Worm (Caenorhabditis elegans): ENCODE results near the gene F59A6.13.

The F59A6.13 gene

ce11 chrII:5066967-5067366, 44.4 kb downstream of the F59A6.13 start:
- no peak for TF ChIP-seq lin-11 (tag; optimal IDR thresholded peaks at IDR 0.05)
- no peak for TF ChIP-seq aly-2 (tag; optimal IDR thresholded peaks at IDR 0.05)
- no peak for TF ChIP-seq mab-5 (tag; optimal IDR thresholded peaks at IDR 0.05)
- TF ChIP-seq ztf-11 (tag; optimal IDR thresholded peaks at IDR 0.05) = no peak
- TF ChIP-seq skn-1 (tag; optimal IDR thresholded peaks at IDR 0.05) = no peak
- TF ChIP-seq lsy-2 (tag; optimal IDR thresholded peaks at IDR 0.05) = no peak
- no peak for TF ChIP-seq ama-1 (optimal IDR thresholded peaks at IDR 0.05)
- no peak for TF ChIP-seq lin-13 (GFP tag; optimal IDR thresholded peaks at IDR 0.05)
- no peak for TF ChIP-seq elt-3 (tag; optimal IDR thresholded peaks at IDR 0.05)
- TF ChIP-seq Y55F3AM.14 (GFP tag; optimal IDR thresholded peaks at IDR 0.05) = no peak
- no peak for TF ChIP-seq ztf-4 (tag; optimal IDR thresholded peaks at IDR 0.05)

- TF ChIP-seq egl-27 (tag; optimal IDR thresholded peaks at IDR 0.05) (no peak), snpc-4 (tag; optimal IDR thresholded peaks at IDR 0.05) (no peak), fos-1 (tag; optimal IDR thresholded peaks at IDR 0.05) (no peak), Y55F3AM.14 (GFP tag; optimal IDR thresholded peaks at IDR 0.05) (no peak), lin-39 (tag; optimal IDR thresholded peaks at IDR 0.05) (no peak), ama-1 (optimal IDR thresholded peaks at IDR 0.05) (no peak), nhr-77 (tag; optimal IDR thresholded peaks at IDR 0.05) (no peak), ztf-1 (GFP tag; conservative IDR thresholded peaks at IDR 0.05) (no peak), ztf-4 (tag; optimal IDR thresholded peaks at IDR 0.05) (no peak), nhr-23 (tag; optimal IDR thresholded peaks at IDR 0.05) (no peak), aly-2 (tag; optimal IDR thresholded peaks at IDR 0.05) (no peak), F13H6.1 (tag; optimal IDR thresholded peaks at IDR 0.05) (no peak), nhr-237 (tag; optimal IDR thresholded peaks at IDR 0.05) (no peak), blmp-1 (tag; optimal IDR thresholded peaks at IDR 0.05; ENCODE audit: insufficient read depth) (no peak), dmd-4 (tag; optimal IDR thresholded peaks at IDR 0.05) (no peak), nhr-11 (tag; optimal IDR thresholded peaks at IDR 0.05) (no peak), elt-1 (tag; optimal IDR thresholded peaks at IDR 0.05) (no peak)
Observed at ce11 chrII:5067927-5068326, 45.3 kb downstream of the F59A6.13 start, which contains the start of gene C27A2.8. Gene C27A2.8, minus strand, starts transcription at chrII:5068043.

ce11 chrII:5069525-5069924, 46.9 kb downstream of the F59A6.13 start, which contains the start of gene idpb-2:
Gene idpb-2, minus strand, starts transcription at chrII:5069625.
- TF ChIP-seq skn-1 (tag; optimal IDR thresholded peaks at IDR 0.05) = no peak

ce11 chrII:5071265-5071664, 48.7 kb downstream of the F59A6.13 start, which contains the start of gene C27A2.7:
Gene C27A2.7, minus strand, starts transcription at chrII:5071365.
- TF ChIP-seq nhr-237 (tag; optimal IDR thresholded peaks at IDR 0.05) (no peak), egl-27 (tag; optimal IDR thresholded peaks at IDR 0.05) (no peak), lin-13 (GFP tag; optimal IDR thresholded peaks at IDR 0.05) (no peak), peb-1 (tag; optimal IDR thresholded peaks at IDR 0.05) (no peak), nhr-6 (tag; optimal IDR thresholded peaks at IDR 0.05) (no peak), fos-1 (tag; optimal IDR thresholded peaks at IDR 0.05) (no peak), ZK546.5 (tag; optimal IDR thresholded peaks at IDR 0.05) (no peak), elt-3 (tag; optimal IDR thresholded peaks at IDR 0.05) (no peak)

Data from whole organism, L2 larva.